Fruit fly (Drosophila melanogaster): Measurements from ENCODE around the gene prg.
A peak's percentile ranks its signal among the peaks of the same experiment; 100 is the strongest.

dm6 chr2L:8461782-8462453 lies 2.4 kb upstream of the prg start:
- TF ChIP-seq Hr96 (GFP tag; optimal IDR thresholded peaks at IDR 0.05) (no peak), Clk (GFP tag; optimal IDR thresholded peaks at IDR 0.05) (no peak), CG11617 (GFP tag; optimal IDR thresholded peaks at IDR 0.05) (peak; percentile 4), CG5204 (GFP tag; optimal IDR thresholded peaks at IDR 0.05) (no peak), Crg-1 (GFP tag; optimal IDR thresholded peaks at IDR 0.05) (no peak), bab1 (GFP tag; optimal IDR thresholded peaks at IDR 0.05) (no peak)

Measured in whole organism, adult.